Fruit fly (Drosophila melanogaster): ENCODE measurements around the gene hng3.
A peak's percentile ranks its signal among the peaks of the same experiment; 100 is the strongest.

hng3 gene

DNA sequence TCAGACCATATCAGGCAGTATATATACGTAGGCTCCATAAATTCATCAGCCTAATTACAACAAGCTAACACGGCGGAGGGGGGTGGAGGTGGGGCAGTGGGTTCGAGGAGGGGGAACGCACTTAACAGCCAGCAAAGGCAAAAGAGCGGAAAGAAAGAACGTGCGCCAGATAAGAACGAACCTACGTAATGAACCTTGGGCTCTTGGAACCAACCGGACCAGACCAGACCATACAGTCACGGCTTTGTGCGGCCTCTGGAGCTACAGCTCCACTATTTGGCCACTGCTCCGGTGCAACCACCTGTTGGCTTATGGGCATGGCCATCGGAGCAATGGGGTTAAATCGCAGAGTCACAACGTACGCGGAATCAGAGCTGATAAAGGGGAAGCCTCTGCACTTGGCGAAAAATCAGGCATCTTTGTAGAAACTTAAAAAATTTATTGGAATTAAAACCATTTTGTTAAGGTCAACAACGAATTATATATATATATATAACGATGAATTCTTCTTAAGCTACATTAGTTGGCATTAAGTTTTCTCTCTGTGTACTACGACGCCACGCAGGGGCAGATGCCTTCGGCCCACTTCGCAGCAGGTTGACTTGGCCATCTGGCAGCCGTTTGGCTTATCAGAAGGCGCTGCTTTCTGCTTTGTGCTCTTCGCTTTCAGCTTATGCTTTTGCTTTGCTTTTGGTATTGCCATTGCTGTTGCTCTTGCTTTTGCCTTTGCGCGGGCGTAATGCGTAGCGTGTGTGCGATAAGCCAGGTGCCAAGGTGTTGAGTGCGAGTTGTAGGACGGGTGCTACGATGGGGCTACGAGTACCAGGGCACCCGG lies 25.8 kb upstream of the hng3 start (continued):
- TF ChIP-seq Myb (GFP tag; optimal IDR thresholded peaks at IDR 0.05), result peak; percentile 35
- peak; percentile 91 for TF ChIP-seq kah (GFP tag; optimal IDR thresholded peaks at IDR 0.05)
- no peak for TF ChIP-seq Lpt (GFP tag; optimal IDR thresholded peaks at IDR 0.05)
- TF ChIP-seq otp (GFP tag; IDR thresholded peaks at IDR 0.05), result peak; percentile 91
- TF ChIP-seq fd3F (GFP tag; optimal IDR thresholded peaks at IDR 0.05), result peak; percentile 91
- peak; percentile 93 for TF ChIP-seq Fer1 (GFP tag; optimal IDR thresholded peaks at IDR 0.05)
- no peak for TF ChIP-seq tna (GFP tag; IDR thresholded peaks at IDR 0.05; ENCODE audit: partially characterized antibody)
- TF ChIP-seq dpn (GFP tag; optimal IDR thresholded peaks at IDR 0.05), result peak; percentile 72 to 92
- peak; percentile 82 for TF ChIP-seq CG10321 (GFP tag; IDR thresholded peaks at IDR 0.05)
- peak; percentile 83 for TF ChIP-seq Usf (GFP tag; optimal IDR thresholded peaks at IDR 0.05)
- no peak for TF ChIP-seq CG34224 (GFP tag; IDR thresholded peaks at IDR 0.05; ENCODE audit: partially characterized antibody)
- TF ChIP-seq CG32532 (GFP tag; IDR thresholded peaks at IDR 0.05), result peak; percentile 98
- peak; percentile 71 for TF ChIP-seq Bteb2 (GFP tag; optimal IDR thresholded peaks at IDR 0.05)
- TF ChIP-seq cg (GFP tag; optimal IDR thresholded peaks at IDR 0.05), result no peak
- no peak for TF ChIP-seq hth (optimal IDR thresholded peaks at IDR 0.05)
- TF ChIP-seq Nf-YC (tag; optimal IDR thresholded peaks at IDR 0.05), result peak; percentile 64
- TF ChIP-seq sima (GFP tag; optimal IDR thresholded peaks at IDR 0.05), result no peak
- TF ChIP-seq CG10147 (GFP tag; optimal IDR thresholded peaks at IDR 0.05), result peak; percentile 71
- no peak for TF ChIP-seq p53 (GFP tag; optimal IDR thresholded peaks at IDR 0.05)
- TF ChIP-seq emc (GFP tag; optimal IDR thresholded peaks at IDR 0.05), result no peak
- peak; percentile 89 for TF ChIP-seq Drgx (GFP tag; IDR thresholded peaks at IDR 0.05)
- TF ChIP-seq esg (GFP tag; conservative IDR thresholded peaks at IDR 0.05), result peak; percentile 94
- peak; percentile 97 for TF ChIP-seq Aef1 (GFP tag; IDR thresholded peaks at IDR 0.05)
- TF ChIP-seq lmd (GFP tag; IDR thresholded peaks at IDR 0.05), result peak; percentile 95
- TF ChIP-seq mam (GFP tag; optimal IDR thresholded peaks at IDR 0.05), result peak; percentile 81
- peak; percentile 86 for TF ChIP-seq Ravus (GFP tag; IDR thresholded peaks at IDR 0.05)
- TF ChIP-seq CG7928 (GFP tag; optimal IDR thresholded peaks at IDR 0.05), result peak; percentile 59
- peak; percentile 96 for TF ChIP-seq CG6689 (GFP tag; IDR thresholded peaks at IDR 0.05)
- peak; percentile 98 for TF ChIP-seq Atf6 (GFP tag; IDR thresholded peaks at IDR 0.05)
- peak; percentile 98 for TF ChIP-seq Rfx (GFP tag; IDR thresholded peaks at IDR 0.05)
- peak; percentile 96 for TF ChIP-seq wdn (GFP tag; IDR thresholded peaks at IDR 0.05)
- TF ChIP-seq CG2678 (tag; optimal IDR thresholded peaks at IDR 0.05), result peak; percentile 92
- TF ChIP-seq repo (GFP tag; optimal IDR thresholded peaks at IDR 0.05), result no peak
- peak; percentile 93 for TF ChIP-seq gce (GFP tag; IDR thresholded peaks at IDR 0.05)
- peak; percentile 60 for TF ChIP-seq CG8290 (GFP tag; optimal IDR thresholded peaks at IDR 0.05)
- peak in 1 of 2 experiments; percentile 63 for TF ChIP-seq CG8290 (tag; optimal IDR thresholded peaks at IDR 0.05)
- TF ChIP-seq CG13624 (GFP tag; optimal IDR thresholded peaks at IDR 0.05), result peak; percentile 75
- TF ChIP-seq fd64A (GFP tag; optimal IDR thresholded peaks at IDR 0.05), result peak; percentile 45
- TF ChIP-seq sob (GFP tag; IDR thresholded peaks at IDR 0.05), result peak; percentile 98
- TF ChIP-seq pan (optimal IDR thresholded peaks at IDR 0.05), result no peak
- TF ChIP-seq pan (GFP tag; optimal IDR thresholded peaks at IDR 0.05 in 1 of 2, IDR thresholded peaks at IDR 0.05 in 1 of 2), result peak in 1 of 2 experiments; percentile 98
- peak; percentile 95 for TF ChIP-seq CG9932 (GFP tag; IDR thresholded peaks at IDR 0.05)
- no peak for TF ChIP-seq NK7.1 (GFP tag; optimal IDR thresholded peaks at IDR 0.05)
- peak; percentile 95 for TF ChIP-seq CG5953 (GFP tag; IDR thresholded peaks at IDR 0.05)
- TF ChIP-seq CG17829 (tag; optimal IDR thresholded peaks at IDR 0.05), result peak; percentile 89
- TF ChIP-seq Awh (GFP tag; IDR thresholded peaks at IDR 0.05), result peak; percentile 97
- peak; percentile 89 for TF ChIP-seq gt (GFP tag; IDR thresholded peaks at IDR 0.05)
- peak; percentile 85 for TF ChIP-seq CG10979 (tag; optimal IDR thresholded peaks at IDR 0.05)
- TF ChIP-seq ttk (GFP tag; IDR thresholded peaks at IDR 0.05), result peak; percentile 96
- peak; percentile 71 for TF ChIP-seq CG13894 (tag; optimal IDR thresholded peaks at IDR 0.05)
- TF ChIP-seq CG6791 (GFP tag; IDR thresholded peaks at IDR 0.05; ENCODE audit: partially characterized antibody), result no peak

Data from whole organism, embryonic.